Worm (Caenorhabditis elegans) whole organism, L4 larva: ENCODE data around the gene cky-1.

Source experiments
- D1046.2 ChIP-seq: fragments of 200-800 bp; sonication (Bioruptor generic); IDR thresholded peaks from 2 replicates; pipeline ENCODE4 v1.3.6; 2022; ENCODE audit warnings: missing genetic modification characterization, missing compliant biosample characterization
- F44E2.7 ChIP-seq: fragments of 200-800 bp; sonication (Bioruptor generic); IDR thresholded peaks from 2 replicates; pipeline ENCODE4 v2.1.2; 2022; ENCODE audit warnings: missing genetic modification characterization, missing compliant biosample characterization
- Y5F2A.4 ChIP-seq: fragments of 200-800 bp; sonication (Bioruptor generic); optimal IDR thresholded peaks from 2 replicates; lab custom pipeline; 2018; ENCODE audit warnings: mild to moderate bottlenecking, missing genetic modification characterization, missing compliant biosample characterization
- ZK337.2 ChIP-seq: fragments of 200-800 bp; sonication (Bioruptor generic); IDR thresholded peaks from 2 replicates; pipeline ENCODE4 v1.3.6; 2022; ENCODE audit warnings: missing genetic modification reagents, missing genetic modification characterization, missing compliant biosample characterization
- aha-1 ChIP-seq: fragments of 150-350 bp; peaks from one replicate; lab custom pipeline; 2014; ENCODE audit warnings: missing biosample characterization, missing genetic modification characterization
- aly-2 ChIP-seq: sonication (generic microtip); optimal IDR thresholded peaks from 2 replicates; lab custom pipeline; 2018; ENCODE audit warnings: missing biosample characterization, missing genetic modification characterization
- ama-1 ChIP-seq: fragments of 150-350 bp; optimal IDR thresholded peaks from 2 replicates; lab custom pipeline; 2014; ENCODE audit warnings: inconsistent platforms, mixed read lengths
- arid-1 ChIP-seq: fragments of 200-800 bp; sonication (Bioruptor generic); conservative IDR thresholded peaks from 2 replicates; pipeline ENCODE4 v1.3.6; 2022; ENCODE audit warnings: missing genetic modification reagents, missing genetic modification characterization, missing compliant biosample characterization
- ceh-20 ChIP-seq: fragments of 200-800 bp; sonication (Bioruptor generic); IDR thresholded peaks from 2 replicates; pipeline ENCODE4 v1.3.6; 2022; ENCODE audit warnings: missing genetic modification reagents, missing genetic modification characterization, missing compliant biosample characterization
- ctbp-1 ChIP-seq: fragments of 200-800 bp; sonication (Bioruptor generic); IDR thresholded peaks from 2 replicates; pipeline ENCODE4 v1.3.6; 2022; ENCODE audit warnings: missing genetic modification reagents, missing genetic modification characterization, missing compliant biosample characterization
- daf-16 ChIP-seq, 3 experiments: sonication (generic microtip); optimal IDR thresholded peaks; 2 replicates each; lab custom pipeline; 2016 to 2017; ENCODE audit warnings: missing genetic modification characterization in 3 of 3, missing genetic modification reagents in 3 of 3, mild to moderate bottlenecking in 2 of 3, missing compliant biosample characterization in 2 of 3, missing biosample characterization in 1 of 3, moderate library complexity in 1 of 3
- dmd-8 ChIP-seq: fragments of 200-800 bp; sonication (Bioruptor generic); IDR thresholded peaks from 2 replicates; pipeline ENCODE4 v1.3.6; 2022; ENCODE audit warnings: missing genetic modification characterization, missing compliant biosample characterization
- dmd-9 ChIP-seq: fragments of 200-800 bp; sonication (Bioruptor generic); IDR thresholded peaks from 2 replicates; pipeline ENCODE4 v1.3.6; 2022; ENCODE audit warnings: missing genetic modification reagents, missing genetic modification characterization, missing compliant biosample characterization
- dpl-1 ChIP-seq: fragments of 150-350 bp; optimal IDR thresholded peaks from 2 replicates; lab custom pipeline; 2014; ENCODE audit warnings: missing biosample characterization, missing genetic modification reagents, missing genetic modification characterization
- egl-27 ChIP-seq: sonication (generic microtip); optimal IDR thresholded peaks from 3 replicates; lab custom pipeline; 2017; ENCODE audit warnings: missing biosample characterization, missing genetic modification reagents, missing genetic modification characterization
- egl-43 ChIP-seq: fragments of 200-800 bp; sonication (Bioruptor generic); IDR thresholded peaks from 2 replicates; pipeline ENCODE4 v1.3.6; 2022; ENCODE audit warnings: missing genetic modification reagents, missing genetic modification characterization, missing compliant biosample characterization
- fos-1 ChIP-seq: fragments of 150-350 bp; optimal IDR thresholded peaks from 2 replicates; lab custom pipeline; 2014; ENCODE audit warnings: missing biosample characterization, missing genetic modification characterization
- gei-8 ChIP-seq: fragments of 200-800 bp; sonication (Bioruptor generic); optimal IDR thresholded peaks from 2 replicates; lab custom pipeline; 2018; ENCODE audit warnings: mild to moderate bottlenecking, missing genetic modification characterization, missing compliant biosample characterization
- hlh-30 ChIP-seq: sonication (generic microtip); optimal IDR thresholded peaks from 2 replicates; lab custom pipeline; 2017; ENCODE audit warnings: antibody characterized with exemption, mild to moderate bottlenecking, missing genetic modification characterization, missing compliant biosample characterization; ENCODE audit not compliant: insufficient read depth
- jun-1 ChIP-seq: fragments of 150-350 bp; optimal IDR thresholded peaks from 2 replicates; lab custom pipeline; 2014; ENCODE audit warnings: missing biosample characterization, missing genetic modification reagents, missing genetic modification characterization
- lim-7 ChIP-seq: fragments of 200-800 bp; sonication (Bioruptor generic); IDR thresholded peaks from 2 replicates; pipeline ENCODE4 v1.3.6; 2022; ENCODE audit warnings: missing genetic modification characterization, missing compliant biosample characterization
- lin-1 ChIP-seq: fragments of 200-800 bp; sonication (Bioruptor generic); IDR thresholded peaks from 2 replicates; pipeline ENCODE4 v1.3.6; 2022; ENCODE audit warnings: missing genetic modification reagents, missing genetic modification characterization, missing compliant biosample characterization
- lin-13 ChIP-seq: fragments of 150-350 bp; optimal IDR thresholded peaks from 2 replicates; lab custom pipeline; 2014; ENCODE audit warnings: missing biosample characterization, missing genetic modification reagents, missing genetic modification characterization
- lin-29 ChIP-seq: fragments of 200-800 bp; sonication (Bioruptor generic); IDR thresholded peaks from 2 replicates; pipeline ENCODE4 v1.3.6; 2022; ENCODE audit warnings: missing genetic modification reagents, missing genetic modification characterization, missing compliant biosample characterization
- madf-5 ChIP-seq, 2 experiments: fragments of 200-800 bp; sonication (Bioruptor generic); IDR thresholded peaks; 2 replicates each; pipeline ENCODE4 v1.3.6; 2022; ENCODE audit warnings: missing compliant biosample characterization in 2 of 2, missing genetic modification characterization in 2 of 2
- mdl-1 ChIP-seq, 2 experiments: fragments of 150-350 bp in 1 of 2; sonication (generic microtip) in 1 of 2; optimal IDR thresholded peaks; 2 replicates each; lab custom pipeline; 2014 to 2017; ENCODE audit warnings: missing biosample characterization in 2 of 2, missing genetic modification characterization in 2 of 2
- mdt-29 ChIP-seq: fragments of 200-800 bp; sonication (Bioruptor generic); IDR thresholded peaks from 2 replicates; pipeline ENCODE4 v1.3.6; 2022; ENCODE audit warnings: missing genetic modification reagents, missing genetic modification characterization, missing compliant biosample characterization
- mes-2 ChIP-seq: sonication (generic microtip); optimal IDR thresholded peaks from 2 replicates; lab custom pipeline; 2016; ENCODE audit warnings: missing genotype, mild to moderate bottlenecking, missing genetic modification characterization, missing compliant biosample characterization; ENCODE audit not compliant: poor library complexity, severe bottlenecking
- mxl-2 ChIP-seq: fragments of 200-800 bp; sonication (Bioruptor generic); conservative IDR thresholded peaks from 2 replicates; pipeline ENCODE4 v1.3.6; 2022; ENCODE audit warnings: missing genetic modification reagents, missing genetic modification characterization, missing compliant biosample characterization
- mxl-3 ChIP-seq: fragments of 200-800 bp; sonication (Bioruptor generic); optimal IDR thresholded peaks from 2 replicates; lab custom pipeline; 2018; ENCODE audit warnings: mild to moderate bottlenecking, missing genetic modification characterization, missing compliant biosample characterization
- nhr-10 ChIP-seq: fragments of 150-350 bp; optimal IDR thresholded peaks from 2 replicates; lab custom pipeline; 2014; ENCODE audit warnings: missing biosample characterization, missing genetic modification characterization
- nhr-111 ChIP-seq: fragments of 200-800 bp; sonication (Bioruptor generic); optimal IDR thresholded peaks from 2 replicates; lab custom pipeline; 2018; ENCODE audit warnings: mild to moderate bottlenecking, missing genetic modification characterization, missing compliant biosample characterization
- nhr-28 ChIP-seq: fragments of 150-350 bp; optimal IDR thresholded peaks from 2 replicates; lab custom pipeline; 2014; ENCODE audit warnings: missing biosample characterization, missing genetic modification characterization
- nhr-41 ChIP-seq: fragments of 200-800 bp; sonication (Bioruptor generic); IDR thresholded peaks from 2 replicates; pipeline ENCODE4 v1.3.6; 2022; ENCODE audit warnings: missing genetic modification reagents, missing genetic modification characterization, missing compliant biosample characterization
- nhr-42 ChIP-seq: fragments of 200-800 bp; sonication (Bioruptor generic); IDR thresholded peaks from 2 replicates; pipeline ENCODE4 v1.3.6; 2022; ENCODE audit warnings: missing genetic modification characterization, missing compliant biosample characterization
- nhr-6 ChIP-seq: fragments of 150-350 bp; optimal IDR thresholded peaks from 2 replicates; lab custom pipeline; 2014; ENCODE audit warnings: missing biosample characterization, missing genetic modification characterization
- nhr-76 ChIP-seq: fragments of 150-350 bp; optimal IDR thresholded peaks from 2 replicates; lab custom pipeline; 2014; ENCODE audit warnings: missing biosample characterization, missing genetic modification characterization
- nhr-77 ChIP-seq: fragments of 150-350 bp; optimal IDR thresholded peaks from 2 replicates; lab custom pipeline; 2014; ENCODE audit warnings: missing biosample characterization, missing genetic modification characterization
- pha-4 ChIP-seq, 2 experiments: fragments of 150-350 bp in 1 of 2; fragments of 200-800 bp in 1 of 2; sonication (Bioruptor generic) in 1 of 2; IDR thresholded peaks in 1 of 2; optimal IDR thresholded peaks in 1 of 2; 2 replicates each; pipeline versions ENCODE4 v1.3.6 to Lab custom; 2014 to 2022; ENCODE audit warnings: missing genetic modification characterization in 2 of 2, missing genetic modification reagents in 2 of 2, missing biosample characterization in 1 of 2, missing compliant biosample characterization in 1 of 2
- php-3 ChIP-seq: fragments of 200-800 bp; sonication (Bioruptor generic); IDR thresholded peaks from 2 replicates; pipeline ENCODE4 v1.3.6; 2022; ENCODE audit warnings: missing genetic modification reagents, missing genetic modification characterization, missing compliant biosample characterization
- rbr-2 ChIP-seq: sonication (generic microtip); optimal IDR thresholded peaks from 2 replicates; lab custom pipeline; 2016; ENCODE audit warnings: missing genotype, missing genetic modification characterization, missing compliant biosample characterization
- saeg-2 ChIP-seq: fragments of 200-800 bp; sonication (Bioruptor generic); IDR thresholded peaks from 2 replicates; pipeline ENCODE4 v1.3.6; 2022; ENCODE audit warnings: missing genetic modification reagents, missing genetic modification characterization, missing compliant biosample characterization
- skn-1 ChIP-seq: fragments of 150-350 bp; optimal IDR thresholded peaks from 2 replicates; lab custom pipeline; 2014; ENCODE audit warnings: missing biosample characterization, missing genetic modification characterization
- zfp-3 ChIP-seq: fragments of 200-800 bp; sonication (Bioruptor generic); conservative IDR thresholded peaks from 2 replicates; pipeline ENCODE4 v1.3.6; 2022; ENCODE audit warnings: missing genetic modification reagents, missing genetic modification characterization, missing compliant biosample characterization
- ztf-7 ChIP-seq: fragments of 150-350 bp; optimal IDR thresholded peaks from 2 replicates; lab custom pipeline; 2014; ENCODE audit warnings: missing biosample characterization, missing genetic modification characterization

Gene cky-1

DNA sequence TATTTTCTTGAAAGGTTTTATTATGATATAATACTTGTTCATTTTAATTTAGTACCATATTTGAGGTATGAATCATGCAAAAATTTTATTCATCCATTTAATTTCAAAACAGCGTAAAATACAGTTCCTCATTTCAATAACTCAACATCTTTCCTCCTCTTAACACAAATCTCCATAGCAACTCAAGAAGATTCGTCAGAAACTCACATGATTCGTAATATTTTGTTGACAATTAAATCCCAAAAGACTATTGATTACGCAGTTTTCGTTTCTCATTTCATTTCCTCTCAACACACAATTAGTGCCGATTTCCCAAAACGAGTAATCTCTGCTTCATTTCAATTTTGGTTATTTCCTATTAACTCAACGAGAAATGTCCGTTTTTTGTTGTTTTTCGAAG, 28.2 kb upstream of the cky-1 start, which contains the start of gene R11D1.2 (continued):
- TF ChIP-seq ama-1 (lab: Kevin White, UChicago) (no peak), nhr-6 (tag; lab: Kevin White, UChicago) (no peak)

- TF ChIP-seq nhr-41 (GFP tag; lab: Robert Waterston, UW) (no peak), dpl-1 (GFP tag; lab: Kevin White, UChicago) (no peak), php-3 (GFP tag; lab: Robert Waterston, UW) (no peak), zfp-3 (GFP tag; lab: Robert Waterston, UW) (no peak), nhr-42 (GFP tag; lab: Robert Waterston, UW) (no peak), dmd-8 (no peak), D1046.2 (no peak), lim-7 (GFP tag; lab: Robert Waterston, UW) (no peak), gei-8 (no peak), dmd-9 (GFP tag; lab: Robert Waterston, UW) (no peak), fos-1 (no peak), mxl-3 (no peak), ctbp-1 (no peak), nhr-76 (tag; lab: Kevin White, UChicago) (no peak), ztf-7 (no peak), nhr-6 (tag; lab: Kevin White, UChicago) (no peak), ceh-20 (no peak), nhr-28 (tag; lab: Kevin White, UChicago) (no peak)
Observed at ce11 chrV:12711999-12712398, 24.5 kb upstream of the cky-1 start, which contains the start of gene R11D1.3. TSS of gene R11D1.3 (minus strand) at chrV:12712099.

DNA sequence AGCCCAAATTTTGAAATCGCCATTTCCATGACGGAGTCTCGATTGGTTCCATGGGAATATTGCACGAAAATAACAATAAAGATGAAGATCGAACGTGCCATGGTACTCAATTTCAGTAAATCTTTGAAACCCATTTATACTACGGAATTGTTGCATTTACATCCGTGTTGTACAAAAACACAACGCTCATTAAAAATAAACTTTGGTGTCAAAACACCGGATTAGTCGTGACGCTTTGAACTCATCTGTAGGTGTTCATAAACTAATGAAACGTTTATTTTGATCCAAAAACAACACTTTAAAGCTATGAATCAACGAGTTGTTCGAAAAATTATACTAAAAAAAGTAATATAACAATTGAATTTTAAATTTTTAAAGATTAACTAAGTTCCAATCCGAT, 22.4 kb upstream of the cky-1 start, which contains the start of gene R11D1.4:
R11D1.4 (minus strand) TSS at position 101 of the 400 bp plus-strand sequence.
- TF ChIP-seq lin-29 (GFP tag; lab: Robert Waterston, UW) (no peak), Y5F2A.4 (no peak), saeg-2 (no peak), madf-5 (GFP tag; IDR thresholded peaks at IDR 0.05; lab: Robert Waterston, UW) (no peak), nhr-111 (no peak), pha-4 (GFP tag; IDR thresholded peaks at IDR 0.05; lab: Robert Waterston, UW) (no peak), pha-4 (tag; optimal IDR thresholded peaks at IDR 0.05; lab: Kevin White, UChicago) (no peak), skn-1 (tag; lab: Kevin White, UChicago) (no peak), rbr-2 (tag; lab: Kevin White, UChicago) (no peak), nhr-77 (tag; lab: Kevin White, UChicago) (no peak), daf-16 (GFP tag; optimal IDR thresholded peaks at IDR 0.05; lab: Kevin White, UChicago) (no peak), daf-16 (tag; optimal IDR thresholded peaks at IDR 0.05; lab: Kevin White, UChicago) (no peak), arid-1 (GFP tag; lab: Robert Waterston, UW) (no peak), ctbp-1 (no peak), lin-13 (GFP tag; lab: Kevin White, UChicago) (no peak), egl-43 (GFP tag; lab: Robert Waterston, UW) (no peak), mxl-2 (no peak), aha-1 (tag; lab: Kevin White, UChicago) (no peak), mdl-1 (tag; optimal IDR thresholded peaks at IDR 0.05; lab: Kevin White, UChicago) (no peak), fos-1 (no peak), aly-2 (tag; lab: Kevin White, UChicago) (no peak)

ce11 chrV:12716447-12716846, 20.1 kb upstream of the cky-1 start, which contains the start of gene str-178:
TSS of gene str-178 (minus strand) at chrV:12716547.
- TF ChIP-seq rbr-2 (tag; lab: Kevin White, UChicago) (no peak), saeg-2 (no peak), ZK337.2 (GFP tag; lab: Robert Waterston, UW) (no peak), mes-2 (tag; lab: Kevin White, UChicago) (no peak), egl-27 (tag; lab: Kevin White, UChicago) (no peak), hlh-30 (no peak), F44E2.7 (GFP tag; lab: Robert Waterston, UW) (no peak), nhr-10 (tag; lab: Kevin White, UChicago) (no peak), nhr-42 (GFP tag; lab: Robert Waterston, UW) (no peak), ctbp-1 (no peak), ama-1 (lab: Kevin White, UChicago) (no peak), mxl-3 (no peak), dmd-8 (no peak), nhr-111 (no peak), jun-1 (tag; lab: Kevin White, UChicago) (no peak), nhr-6 (tag; lab: Kevin White, UChicago) (no peak), lin-1 (GFP tag; lab: Robert Waterston, UW) (no peak), mdt-29 (no peak)
- TF ChIP-seq, all 104 proteins: peak for 0
